Worm (Caenorhabditis elegans): ENCODE data around the gene pqn-13.

DNA sequence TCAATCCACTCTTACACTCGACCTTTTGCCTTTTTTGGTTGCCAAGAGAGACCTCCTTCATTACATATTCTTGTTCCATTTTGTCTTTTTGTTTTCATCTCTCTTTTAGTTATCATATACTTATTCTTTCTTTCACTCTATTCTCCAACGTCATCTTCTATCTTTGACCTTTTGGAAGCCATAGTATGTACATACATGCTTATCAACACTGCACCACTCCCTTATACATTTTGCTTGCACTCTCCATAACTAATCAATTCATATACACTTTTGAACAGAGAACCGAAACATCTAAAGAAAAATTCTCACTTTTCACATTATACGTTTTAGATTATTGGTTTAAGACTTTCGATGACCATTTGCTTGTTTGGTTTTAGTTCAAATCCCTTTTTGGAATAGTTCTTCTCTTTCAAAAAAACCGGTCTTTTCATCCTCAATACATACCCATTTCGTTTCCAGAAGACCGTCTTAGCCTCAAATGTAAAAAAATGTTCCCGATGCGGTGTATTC, 21.9 kb downstream of the pqn-13 start, which contains the start of gene hex-2:
- TF ChIP-seq nhr-76 (tag; optimal IDR thresholded peaks at IDR 0.05) (no peak), pha-4 (tag; optimal IDR thresholded peaks at IDR 0.05) (peak; percentile 13), nhr-28 (tag; optimal IDR thresholded peaks at IDR 0.05) (no peak), lin-39 (tag; optimal IDR thresholded peaks at IDR 0.05) (no peak), nhr-77 (tag; optimal IDR thresholded peaks at IDR 0.05) (no peak), daf-12 (tag; optimal IDR thresholded peaks at IDR 0.05) (no peak)

Data from whole organism, L3 larva.